Fruit fly (Drosophila melanogaster) whole organism, embryonic: ENCODE data around the gene Ts.
A peak's percentile ranks its signal among the peaks of the same experiment; 100 is the strongest.

Experiments used
- Asciz ChIP-seq: fragments of 200-800 bp; sonication (Bioruptor generic); optimal IDR thresholded peaks from 2 replicates; lab custom pipeline; 2017; ENCODE audit warnings: missing biosample characterization, mild to moderate bottlenecking, missing genetic modification characterization, missing genetic modification reagents
- Atf6 ChIP-seq: fragments of 200-800 bp; sonication (Bioruptor generic); IDR thresholded peaks from 2 replicates; pipeline ENCODE4 v1.3.6; 2022; ENCODE audit warnings: missing biosample characterization, missing genetic modification characterization
- B-H2 ChIP-seq: fragments of 200-800 bp; sonication (Bioruptor generic); optimal IDR thresholded peaks from 2 replicates; lab custom pipeline; 2018; ENCODE audit warnings: missing biosample characterization, mild to moderate bottlenecking, missing genetic modification characterization
- BtbVII ChIP-seq: fragments of 200-800 bp; sonication (Bioruptor generic); optimal IDR thresholded peaks from 3 replicates; lab custom pipeline; 2017; ENCODE audit warnings: missing biosample characterization, mild to moderate bottlenecking, missing genetic modification characterization
- CG12744 ChIP-seq: fragments of 200-800 bp; sonication (Bioruptor generic); optimal IDR thresholded peaks from 2 replicates; lab custom pipeline; 2016; ENCODE audit warnings: missing biosample characterization, missing genetic modification characterization
- CG13287 ChIP-seq: fragments of 200-800 bp; sonication (Bioruptor generic); IDR thresholded peaks from 2 replicates; pipeline ENCODE4 v1.3.6; 2022; ENCODE audit warnings: missing biosample characterization, missing genetic modification characterization; ENCODE audit not compliant: partially characterized antibody
- CG13775 ChIP-seq: fragments of 200-800 bp; sonication (Bioruptor generic); optimal IDR thresholded peaks from 3 replicates; lab custom pipeline; 2017; ENCODE audit warnings: missing biosample characterization, mild to moderate bottlenecking, missing genetic modification characterization
- CG15514 ChIP-seq: fragments of 200-800 bp; sonication (Bioruptor generic); optimal IDR thresholded peaks from 3 replicates; lab custom pipeline; 2017; ENCODE audit warnings: missing biosample characterization, missing genetic modification characterization, mild to moderate bottlenecking, moderate library complexity, missing genetic modification reagents
- CG15696 ChIP-seq: fragments of 200-800 bp; sonication (Bioruptor generic); optimal IDR thresholded peaks from 2 replicates; lab custom pipeline; 2019; ENCODE audit warnings: missing biosample characterization, mild to moderate bottlenecking, missing genetic modification characterization, moderate library complexity
- CG2116 ChIP-seq: fragments of 200-800 bp; sonication (Bioruptor generic); optimal IDR thresholded peaks from 3 replicates; lab custom pipeline; 2018; ENCODE audit warnings: missing biosample characterization, mild to moderate bottlenecking, missing genetic modification characterization
- CG2875 ChIP-seq: fragments of 200-800 bp; sonication (Bioruptor generic); optimal IDR thresholded peaks from 2 replicates; lab custom pipeline; 2017; ENCODE audit warnings: missing biosample characterization, mild to moderate bottlenecking, missing genetic modification characterization, missing genetic modification reagents
- CG33557 ChIP-seq: fragments of 200-800 bp; sonication (Bioruptor generic); optimal IDR thresholded peaks from 2 replicates; lab custom pipeline; 2019; ENCODE audit warnings: missing biosample characterization, mild to moderate bottlenecking, missing genetic modification characterization, moderate library complexity
- CG3838 ChIP-seq: fragments of 200-800 bp; sonication (Bioruptor generic); optimal IDR thresholded peaks from 3 replicates; lab custom pipeline; 2016; ENCODE audit warnings: missing biosample characterization, missing genetic modification characterization
- CG4730 ChIP-seq: fragments of 200-800 bp; sonication (Bioruptor generic); IDR thresholded peaks from 2 replicates; pipeline ENCODE4 v1.3.6; 2022; ENCODE audit warnings: missing biosample characterization, missing genetic modification characterization
- CG7271 ChIP-seq: fragments of 200-800 bp; sonication (Bioruptor generic); optimal IDR thresholded peaks from 2 replicates; lab custom pipeline; 2018; ENCODE audit warnings: missing biosample characterization, mild to moderate bottlenecking, missing genetic modification characterization, moderate library complexity
- CG7372 ChIP-seq: fragments of 200-800 bp; sonication (Bioruptor generic); IDR thresholded peaks from 2 replicates; pipeline ENCODE4 v1.3.6; 2022; ENCODE audit warnings: missing biosample characterization, missing genetic modification characterization
- CG9727 ChIP-seq: fragments of 200-800 bp; sonication (Bioruptor generic); optimal IDR thresholded peaks from 3 replicates; lab custom pipeline; 2017; ENCODE audit warnings: missing biosample characterization, mild to moderate bottlenecking, missing genetic modification characterization
- CoRest ChIP-seq: fragments of 200-800 bp; sonication (Bioruptor generic); optimal IDR thresholded peaks from 3 replicates; lab custom pipeline; 2018; ENCODE audit warnings: missing biosample characterization, mild to moderate bottlenecking, missing genetic modification characterization, moderate library complexity
- Fer3 ChIP-seq: fragments of 200-800 bp; sonication (Bioruptor generic); optimal IDR thresholded peaks from 2 replicates; lab custom pipeline; 2018; ENCODE audit warnings: missing biosample characterization, mild to moderate bottlenecking, missing genetic modification characterization, moderate library complexity
- H15 ChIP-seq: fragments of 200-800 bp; sonication (Bioruptor generic); IDR thresholded peaks from 3 replicates; pipeline ENCODE4 v1.3.6; 2022; ENCODE audit warnings: missing biosample characterization, missing genetic modification characterization
- HHEX ChIP-seq: fragments of 200-800 bp; sonication (Bioruptor generic); optimal IDR thresholded peaks from 3 replicates; lab custom pipeline; 2017; ENCODE audit warnings: missing biosample characterization, mild to moderate bottlenecking, missing genetic modification characterization, missing genetic modification reagents
- Hr39 ChIP-seq: fragments of >200 bp; optimal IDR thresholded peaks from 2 replicates; lab custom pipeline; 2017
- Jarid2 ChIP-seq: fragments of 200-800 bp; sonication (Bioruptor generic); optimal IDR thresholded peaks from 3 replicates; lab custom pipeline; 2017; ENCODE audit warnings: mild to moderate bottlenecking, missing biosample characterization, missing genetic modification reagents, missing genetic modification characterization
- Kr ChIP-seq: fragments of 200-800 bp; sonication (Bioruptor generic); optimal IDR thresholded peaks from 2 replicates; lab custom pipeline; 2017; ENCODE audit warnings: missing biosample characterization, mild to moderate bottlenecking, missing genetic modification characterization
- MTF-1 ChIP-seq: fragments of 200-800 bp; sonication (Bioruptor generic); optimal IDR thresholded peaks from 2 replicates; lab custom pipeline; 2018; ENCODE audit warnings: missing biosample characterization, mild to moderate bottlenecking, missing genetic modification characterization, borderline replicate concordance
- Med ChIP-seq: fragments of 200-800 bp; sonication (Bioruptor generic); peaks from one replicate; lab custom pipeline; 2016; ENCODE audit warnings: missing biosample characterization, missing genetic modification characterization, mild to moderate bottlenecking, inconsistent platforms, moderate library complexity
- Side ChIP-seq: fragments of 200-800 bp; sonication (Bioruptor generic); optimal IDR thresholded peaks from 2 replicates; lab custom pipeline; 2016; ENCODE audit warnings: missing biosample characterization, missing genetic modification characterization
- Sry-β ChIP-seq: fragments of 200-800 bp; sonication (Bioruptor generic); optimal IDR thresholded peaks from 2 replicates; lab custom pipeline; 2018; ENCODE audit warnings: missing biosample characterization, mild to moderate bottlenecking, missing genetic modification characterization, moderate library complexity
- Xbp1 ChIP-seq: fragments of 200-800 bp; sonication (Bioruptor generic); optimal IDR thresholded peaks from 3 replicates; lab custom pipeline; 2016; ENCODE audit warnings: missing biosample characterization, mild to moderate bottlenecking, missing genetic modification characterization
- aop ChIP-seq: fragments of 200-800 bp; sonication (Bioruptor generic); IDR thresholded peaks from 2 replicates; pipeline ENCODE4 v1.3.6; 2022; ENCODE audit warnings: missing biosample characterization, missing genetic modification characterization
- ato ChIP-seq: fragments of 200-800 bp; sonication (Bioruptor generic); IDR thresholded peaks from 2 replicates; pipeline ENCODE4 v1.3.6; 2022; ENCODE audit warnings: missing biosample characterization, missing genetic modification characterization; ENCODE audit not compliant: partially characterized antibody
- cad ChIP-seq: fragments of >200 bp; optimal IDR thresholded peaks from 2 replicates; lab custom pipeline; 2017; ENCODE audit warnings: missing biosample characterization, missing genetic modification characterization
- cas ChIP-seq: fragments of 200-800 bp; sonication (Bioruptor generic); IDR thresholded peaks from 2 replicates; pipeline ENCODE4 v1.3.6; 2022; ENCODE audit warnings: missing biosample characterization, missing genetic modification characterization
- croc ChIP-seq: fragments of 200-800 bp; sonication (Bioruptor generic); conservative IDR thresholded peaks from 3 replicates; pipeline ENCODE4 v1.3.6; 2022; ENCODE audit warnings: missing biosample characterization, missing genetic modification characterization
- dpn ChIP-seq, 2 experiments: fragments of 200-800 bp; sonication (Bioruptor generic); optimal IDR thresholded peaks; 3 replicates each; lab custom pipeline; 2016; ENCODE audit warnings: missing biosample characterization in 2 of 2, missing genetic modification characterization in 2 of 2
- gem ChIP-seq: fragments of 200-800 bp; sonication (Bioruptor generic); optimal IDR thresholded peaks from 2 replicates; lab custom pipeline; 2019; ENCODE audit warnings: missing biosample characterization, mild to moderate bottlenecking, missing genetic modification characterization, moderate library complexity
- grau ChIP-seq: fragments of 200-800 bp; optimal IDR thresholded peaks from 3 replicates; lab custom pipeline; 2019; ENCODE audit warnings: missing biosample characterization, mild to moderate bottlenecking, missing genetic modification characterization, moderate library complexity
- ham ChIP-seq: fragments of 200-800 bp; sonication (Bioruptor generic); IDR thresholded peaks from 2 replicates; pipeline ENCODE4 v1.3.6; 2022; ENCODE audit warnings: missing biosample characterization, missing genetic modification characterization
- hkb ChIP-seq, 2 experiments: fragments of 200-800 bp in 1 of 2; fragments of >200 bp in 1 of 2; sonication (Bioruptor generic) in 1 of 2; IDR thresholded peaks in 1 of 2; optimal IDR thresholded peaks in 1 of 2; 2 replicates each; pipeline versions ENCODE4 v1.3.6 to Lab custom; 2017 to 2022; ENCODE audit warnings: missing biosample characterization in 1 of 2, missing genetic modification characterization in 1 of 2
- lbe ChIP-seq: fragments of 200-800 bp; sonication (Bioruptor generic); optimal IDR thresholded peaks from 2 replicates; lab custom pipeline; 2016; ENCODE audit warnings: missing biosample characterization, mild to moderate bottlenecking, missing genetic modification characterization
- mam ChIP-seq: fragments of 200-800 bp; sonication (Bioruptor generic); optimal IDR thresholded peaks from 3 replicates; lab custom pipeline; 2016; ENCODE audit warnings: missing biosample characterization, missing genetic modification characterization
- oc ChIP-seq: fragments of 200-800 bp; sonication (Bioruptor generic); optimal IDR thresholded peaks from 2 replicates; lab custom pipeline; 2018; ENCODE audit warnings: missing biosample characterization, mild to moderate bottlenecking, missing genetic modification characterization, moderate library complexity
- odd ChIP-seq: fragments of 200-800 bp; sonication (Bioruptor generic); optimal IDR thresholded peaks from 2 replicates; lab custom pipeline; 2017; ENCODE audit warnings: missing biosample characterization, mild to moderate bottlenecking, missing genetic modification characterization
- otp ChIP-seq: fragments of 200-800 bp; sonication (Bioruptor generic); IDR thresholded peaks from 3 replicates; pipeline ENCODE4, ENCODE4 v1.3.6; 2022; ENCODE audit warnings: missing biosample characterization, missing genetic modification characterization
- pita ChIP-seq: fragments of 200-800 bp; sonication (Bioruptor generic); optimal IDR thresholded peaks from 2 replicates; lab custom pipeline; 2017; ENCODE audit warnings: missing biosample characterization, mild to moderate bottlenecking, missing genetic modification characterization
- sens-2 ChIP-seq: fragments of 200-800 bp; sonication (Bioruptor generic); IDR thresholded peaks from 2 replicates; pipeline ENCODE4 v1.3.6; 2022; ENCODE audit warnings: missing biosample characterization, missing genetic modification characterization
- shn ChIP-seq: fragments of 200-800 bp; sonication (Bioruptor generic); optimal IDR thresholded peaks from 3 replicates; lab custom pipeline; 2016; ENCODE audit warnings: missing biosample characterization, missing genetic modification characterization
- sqz ChIP-seq: fragments of 200-800 bp; sonication (Bioruptor generic); optimal IDR thresholded peaks from 3 replicates; lab custom pipeline; 2018; ENCODE audit warnings: missing biosample characterization, mild to moderate bottlenecking, missing genetic modification characterization
- yki ChIP-seq: fragments of >200 bp; optimal IDR thresholded peaks from 3 replicates; lab custom pipeline; 2018

Gene Ts

DNA sequence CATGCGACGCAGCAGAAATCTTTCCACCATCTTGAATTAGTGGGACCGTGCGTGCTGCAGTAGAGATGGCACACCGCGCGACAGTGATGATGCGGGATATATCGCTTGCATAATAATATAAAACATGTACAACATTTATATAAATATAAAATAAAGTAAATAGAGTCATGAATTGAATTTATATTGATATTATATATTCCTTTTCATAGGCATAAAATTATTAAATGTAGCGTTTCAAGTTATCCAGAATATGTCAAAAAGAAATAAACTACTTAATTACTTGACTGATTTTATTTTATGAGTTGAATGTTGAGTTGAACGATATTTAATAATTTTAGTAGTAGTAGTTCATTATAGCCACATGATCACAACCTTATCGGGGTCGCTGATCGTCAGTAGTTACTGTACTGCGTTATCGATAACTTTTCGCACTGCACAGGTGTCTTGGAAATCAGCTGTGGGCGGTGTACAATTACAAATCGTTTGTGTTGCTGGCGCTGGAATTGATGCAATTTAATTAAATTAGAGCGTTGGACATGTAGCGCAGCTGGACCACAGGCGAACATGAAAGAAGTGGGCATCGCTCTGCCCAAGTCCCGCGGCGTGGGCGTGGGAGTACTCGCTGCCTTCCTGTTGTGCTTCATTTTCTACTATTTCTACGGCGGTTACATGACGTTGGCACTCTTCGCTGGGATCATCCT lies 18.4 kb upstream of the Ts start, which contains the start of the genes Chd1 and Bem46 (continued):
- TF ChIP-seq CG2116 (GFP tag; lab: Kevin White, UChicago) (peak; percentile 94), grau (tag; lab: Kevin White, UChicago) (peak; percentile 99), CG3838 (GFP tag; lab: Kevin White, UChicago) (peak; percentile 67), dpn (GFP tag; optimal IDR thresholded peaks at IDR 0.05; lab: Kevin White, UChicago) (peak; percentile 75 to 89), MTF-1 (GFP tag; lab: Kevin White, UChicago) (peak; percentile 37), CG33557 (peak; percentile 73), CG13775 (peak; percentile 92), CG7372 (GFP tag; lab: Robert Waterston, UW) (peak; percentile 78), Med (peak; percentile 93), otp (GFP tag; lab: Robert Waterston, UW) (peak; percentile 69; the same call in 1 of the 3 replicates), shn (peak; percentile 74), Kr (GFP tag; lab: Kevin White, UChicago) (no peak), CG12744 (GFP tag; lab: Kevin White, UChicago) (peak; percentile 63), sqz (GFP tag; lab: Kevin White, UChicago) (no peak), croc (GFP tag; lab: Robert Waterston, UW) (peak; percentile 61; the same call in 2 of the 3 replicates), lbe (peak; percentile 36), sens-2 (no peak), aop (GFP tag; lab: Robert Waterston, UW) (peak; percentile 53; the same call in 1 of the 2 replicates), CoRest (tag; lab: Kevin White, UChicago) (peak; percentile 94), gem (tag; lab: Kevin White, UChicago) (peak; percentile 94), CG15514 (GFP tag; lab: Kevin White, UChicago) (peak; percentile 76), Sry-β (GFP tag; lab: Kevin White, UChicago) (peak; percentile 96), ham (GFP tag; lab: Robert Waterston, UW) (peak; percentile 66; the same call in 1 of the 2 replicates), Fer3 (tag; lab: Kevin White, UChicago) (peak; percentile 86), ato (no peak), Xbp1 (GFP tag; lab: Kevin White, UChicago) (peak; percentile 91), cas (GFP tag; lab: Robert Waterston, UW) (no peak; the same call in 1 of the 2 replicates), Side (GFP tag; lab: Kevin White, UChicago) (peak; percentile 18), yki (lab: Kevin White, UChicago) (no peak), hkb (optimal IDR thresholded peaks at IDR 0.05; lab: Kevin White, UChicago) (no peak), hkb (GFP tag; IDR thresholded peaks at IDR 0.05; lab: Robert Waterston, UW) (peak; percentile 72), cad (GFP tag; lab: Kevin White, UChicago) (no peak), B-H2 (GFP tag; lab: Kevin White, UChicago) (peak; percentile 89), oc (peak; percentile 52), CG7271 (tag; lab: Kevin White, UChicago) (peak; percentile 47), BtbVII (GFP tag; lab: Kevin White, UChicago) (peak; percentile 36), CG15696 (peak; percentile 79), Hr39 (lab: Kevin White, UChicago) (no peak), CG9727 (GFP tag; lab: Kevin White, UChicago) (peak; percentile 90), CG4730 (GFP tag; lab: Robert Waterston, UW) (peak; percentile 86), Atf6 (GFP tag; lab: Robert Waterston, UW) (peak; percentile 73), Asciz (GFP tag; lab: Kevin White, UChicago) (no peak), CG2875 (peak; percentile 77), CG13287 (GFP tag; lab: Robert Waterston, UW) (no peak), pita (GFP tag; lab: Kevin White, UChicago) (no peak), H15 (peak; percentile 80), odd (no peak), HHEX (GFP tag; lab: Kevin White, UChicago) (peak; percentile 79), mam (GFP tag; lab: Kevin White, UChicago) (peak; percentile 89), Jarid2 (GFP tag; lab: Kevin White, UChicago) (no peak)
